Worm (Caenorhabditis elegans): ENCODE measurements around the gene srh-31.

DNA sequence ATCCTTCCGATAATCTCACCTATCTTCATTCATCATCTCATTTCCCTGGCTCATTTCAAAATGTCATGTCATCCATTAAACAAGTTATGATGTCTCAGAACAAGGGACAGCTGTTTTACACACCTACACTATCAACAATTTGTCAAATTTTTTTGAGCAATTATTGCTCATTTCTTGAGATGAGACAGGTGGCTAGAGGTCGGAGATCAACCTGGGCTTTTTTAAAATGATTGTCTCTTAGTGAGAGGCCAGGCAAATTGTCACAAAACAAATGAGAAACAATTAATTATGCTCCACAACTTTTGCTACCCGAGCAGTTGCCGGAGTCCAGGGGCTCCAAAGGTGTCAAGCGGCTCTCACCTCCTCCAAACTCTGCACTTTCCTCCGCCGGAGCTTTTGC lies 21.6 kb downstream of the srh-31 start:
- TF ChIP-seq fkh-10 (GFP tag; optimal IDR thresholded peaks at IDR 0.05): no peak
- TF ChIP-seq K09A11.1 (tag; optimal IDR thresholded peaks at IDR 0.05; ENCODE audit: insufficient read depth): no peak
- no peak for TF ChIP-seq zip-5 (tag; optimal IDR thresholded peaks at IDR 0.05)
- TF ChIP-seq pqm-1 (tag; optimal IDR thresholded peaks at IDR 0.05): no peak

All from whole organism, late embryonic.